Fruit fly (Drosophila melanogaster): Measurements from ENCODE around the gene Unc-76.

The Unc-76 gene

DNA sequence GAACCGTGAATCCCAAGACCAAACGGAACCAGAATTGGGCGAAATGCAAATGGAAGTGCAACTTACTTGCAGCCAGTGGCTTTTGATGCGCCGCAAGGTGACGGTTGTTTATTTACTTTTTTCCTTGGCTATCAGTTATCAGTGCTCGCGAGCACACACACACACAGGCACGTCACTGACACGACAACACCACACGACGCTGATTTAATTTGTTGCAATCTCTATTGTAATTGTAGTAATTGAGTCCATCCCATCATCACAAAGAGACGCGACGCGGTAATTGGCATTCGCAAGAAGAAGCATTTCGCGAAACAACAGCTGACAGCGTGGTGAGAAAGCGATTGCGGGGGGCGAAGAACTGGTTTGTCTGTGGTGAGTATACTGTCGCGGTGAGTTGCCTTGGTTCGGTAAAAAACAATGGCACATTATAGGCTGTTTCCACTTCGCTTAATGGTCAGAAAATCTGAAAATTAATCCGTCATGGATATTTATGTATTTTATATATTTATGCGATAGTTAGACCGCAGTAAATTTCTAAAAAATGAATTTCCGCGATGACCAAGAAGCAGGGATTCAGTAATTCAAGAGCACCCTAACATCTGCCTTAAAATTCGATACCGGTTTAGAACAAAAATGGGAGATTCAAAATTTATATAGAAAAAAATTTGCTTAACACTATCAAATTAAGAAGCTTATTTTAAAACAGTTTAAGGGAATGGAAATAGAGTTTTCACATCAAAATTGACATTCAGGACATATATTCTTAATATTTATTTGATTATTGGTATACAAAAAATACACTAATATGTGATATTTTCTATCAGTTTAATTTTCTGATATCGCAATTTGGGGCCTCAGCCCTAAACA, 38.2 kb upstream of the Unc-76 start, which contains the start of the genes Actn and usp (continued):
- TF ChIP-seq CG11504 (tag; optimal IDR thresholded peaks at IDR 0.05) (peak; percentile 56), oc (tag; optimal IDR thresholded peaks at IDR 0.05) (peak; percentile 11), Hsf (GFP tag; optimal IDR thresholded peaks at IDR 0.05) (peak; percentile 1), CG30403 (GFP tag; optimal IDR thresholded peaks at IDR 0.05) (peak; percentile 10), CG2202 (tag; optimal IDR thresholded peaks at IDR 0.05) (no peak), Eip74EF (GFP tag; optimal IDR thresholded peaks at IDR 0.05) (peak in 1 of 2 experiments; percentile 83), CG2889 (GFP tag; IDR thresholded peaks at IDR 0.05) (no peak), Hr78 (GFP tag; optimal IDR thresholded peaks at IDR 0.05) (peak in 1 of 2 experiments; percentile 53), lab (GFP tag; optimal IDR thresholded peaks at IDR 0.05) (no peak), stwl (tag; optimal IDR thresholded peaks at IDR 0.05) (peak; percentile 40), pros (GFP tag; optimal IDR thresholded peaks at IDR 0.05) (no peak), Sry-δ (GFP tag; optimal IDR thresholded peaks at IDR 0.05) (peak; percentile 3), crp (GFP tag; optimal IDR thresholded peaks at IDR 0.05) (peak in 1 of 2 experiments; percentile 82), tin (GFP tag; optimal IDR thresholded peaks at IDR 0.05) (no peak), CG7357 (GFP tag; IDR thresholded peaks at IDR 0.05) (peak; percentile 89), CG15696 (tag; optimal IDR thresholded peaks at IDR 0.05) (peak; percentile 23), unc-4 (GFP tag; IDR thresholded peaks at IDR 0.05; ENCODE audit: partially characterized antibody) (peak; percentile 45), CG8924 (tag; optimal IDR thresholded peaks at IDR 0.05) (peak; percentile 29), Gsc (GFP tag; IDR thresholded peaks at IDR 0.05) (no peak), CG17829 (tag; optimal IDR thresholded peaks at IDR 0.05) (peak; percentile 57), Med (GFP tag) (peak; percentile 80), sob (GFP tag; IDR thresholded peaks at IDR 0.05) (peak; percentile 22; the same call in 1 of the 2 replicates), Hr3 (GFP tag; optimal IDR thresholded peaks at IDR 0.05) (peak; percentile 0), unpg (GFP tag; optimal IDR thresholded peaks at IDR 0.05) (peak; percentile 43), Atf-2 (GFP tag; optimal IDR thresholded peaks at IDR 0.05) (no peak), crol (GFP tag; IDR thresholded peaks at IDR 0.05) (peak; percentile 82), trem (tag; optimal IDR thresholded peaks at IDR 0.05) (peak; percentile 56), Dek (tag; optimal IDR thresholded peaks at IDR 0.05) (no peak), aop (GFP tag; IDR thresholded peaks at IDR 0.05) (no peak), nom (GFP tag; optimal IDR thresholded peaks at IDR 0.05) (peak; percentile 63), CG1792 (GFP tag; optimal IDR thresholded peaks at IDR 0.05) (no peak), gem (tag; optimal IDR thresholded peaks at IDR 0.05) (peak; percentile 59), nau (GFP tag; optimal IDR thresholded peaks at IDR 0.05) (no peak), tup (GFP tag; optimal IDR thresholded peaks at IDR 0.05) (no peak), Oli (tag; optimal IDR thresholded peaks at IDR 0.05) (peak; percentile 1), ci (GFP tag; IDR thresholded peaks at IDR 0.05) (peak; percentile 43; the same call in 1 of the 3 replicates), CG2678 (tag; optimal IDR thresholded peaks at IDR 0.05) (peak; percentile 44), CG6272 (GFP tag; IDR thresholded peaks at IDR 0.05) (no peak), CG10267 (tag; optimal IDR thresholded peaks at IDR 0.05) (peak; percentile 36), z (GFP tag; IDR thresholded peaks at IDR 0.05) (no peak), exex (tag; optimal IDR thresholded peaks at IDR 0.05) (peak; percentile 92), CHES-1-like (GFP tag; optimal IDR thresholded peaks at IDR 0.05) (no peak), mirr (GFP tag; optimal IDR thresholded peaks at IDR 0.05) (peak; percentile 2), pum (GFP tag; optimal IDR thresholded peaks at IDR 0.05) (no peak), CG2120 (GFP tag; optimal IDR thresholded peaks at IDR 0.05) (peak; percentile 26), Xrp1 (GFP tag; IDR thresholded peaks at IDR 0.05) (peak; percentile 42; the same call in 1 of the 2 replicates), CG33213 (GFP tag; optimal IDR thresholded peaks at IDR 0.05) (peak; percentile 18), sqz (GFP tag; optimal IDR thresholded peaks at IDR 0.05) (peak; percentile 49)
